Fruit fly (Drosophila melanogaster) whole organism: ENCODE measurements around the gene ppk28.

ENCODE experiments used
- CG8478 ChIP-seq: fragments of >200 bp; optimal IDR thresholded peaks from 2 replicates; lab custom pipeline; 2018; ENCODE audit warnings: inconsistent platforms
- EcR ChIP-seq, 2 experiments: fragments of >200 bp; optimal IDR thresholded peaks; 2 replicates each; lab custom pipeline; 2017; ENCODE audit warnings: missing biosample characterization in 2 of 2, missing genetic modification characterization in 2 of 2, missing genetic modification reagents in 2 of 2
- pan ChIP-seq: fragments of >200 bp; optimal IDR thresholded peaks from 2 replicates; lab custom pipeline; 2017
- psq ChIP-seq: fragments of >200 bp; optimal IDR thresholded peaks from 2 replicates; lab custom pipeline; 2017
- usp ChIP-seq: fragments of >200 bp; optimal IDR thresholded peaks from 2 replicates; lab custom pipeline; 2017; ENCODE audit warnings: missing biosample characterization, missing genetic modification characterization, mixed read lengths

DNA sequence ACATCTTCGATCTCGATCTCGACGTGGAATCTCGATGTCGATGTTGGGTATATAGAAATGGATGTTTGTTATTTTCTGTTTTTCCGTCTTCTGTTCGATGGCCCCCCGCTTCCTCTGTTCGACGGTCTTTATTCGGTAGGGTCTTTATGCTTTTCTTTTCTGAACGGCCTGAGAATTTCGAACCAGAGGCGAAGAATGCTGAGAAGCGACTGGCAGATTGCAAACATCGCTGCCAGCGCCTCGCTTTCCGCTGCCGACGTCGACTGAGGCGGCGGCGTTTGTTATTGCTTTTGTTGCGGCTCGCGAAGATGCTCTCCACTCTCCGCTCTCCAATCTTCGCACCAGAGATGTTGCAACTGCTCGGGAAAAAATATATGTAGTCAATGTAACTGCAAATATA, 29.4 kb downstream of the ppk28 start, which contains the start of the genes CG13004 and CG46306:
- TF ChIP-seq CG8478, result no peak
- TF ChIP-seq psq, result no peak
- no peak for TF ChIP-seq EcR (GFP tag; optimal IDR thresholded peaks at IDR 0.05; lab: Kevin White, UChicago)
- no peak for TF ChIP-seq pan (lab: Kevin White, UChicago)
- no peak for TF ChIP-seq usp (GFP tag; lab: Kevin White, UChicago)
